Worm (Caenorhabditis elegans) whole organism, L4 larva: ENCODE results near the gene C25H3.3.
A peak's percentile ranks its signal among the peaks of the same experiment; 100 is the strongest.

ENCODE experiments used
- F10B5.3 ChIP-seq: sonication (generic microtip); optimal IDR thresholded peaks from 2 replicates; lab custom pipeline; 2016; ENCODE audit warnings: mild to moderate bottlenecking, missing genetic modification characterization, missing compliant biosample characterization
- F26F4.8 ChIP-seq: fragments of 200-800 bp; sonication (Bioruptor generic); conservative IDR thresholded peaks from 2 replicates; pipeline ENCODE4 v1.3.6; 2022; ENCODE audit warnings: missing genetic modification characterization, missing compliant biosample characterization
- Y5F2A.4 ChIP-seq: fragments of 200-800 bp; sonication (Bioruptor generic); optimal IDR thresholded peaks from 2 replicates; lab custom pipeline; 2018; ENCODE audit warnings: mild to moderate bottlenecking, missing genetic modification characterization, missing compliant biosample characterization
- Y75B8A.6 ChIP-seq: fragments of 200-800 bp; sonication (Bioruptor generic); IDR thresholded peaks from 2 replicates; pipeline ENCODE4 v1.3.6; 2022; ENCODE audit warnings: missing genetic modification reagents, missing genetic modification characterization, missing compliant biosample characterization
- aha-1 ChIP-seq: fragments of 150-350 bp; peaks from one replicate; lab custom pipeline; 2014; ENCODE audit warnings: missing biosample characterization, missing genetic modification characterization
- aly-2 ChIP-seq: sonication (generic microtip); optimal IDR thresholded peaks from 2 replicates; lab custom pipeline; 2018; ENCODE audit warnings: missing biosample characterization, missing genetic modification characterization
- ceh-28 ChIP-seq: fragments of 150-350 bp; optimal IDR thresholded peaks from 2 replicates; lab custom pipeline; 2014; ENCODE audit warnings: missing biosample characterization, missing genetic modification reagents, missing genetic modification characterization
- ceh-32 ChIP-seq: sonication (generic microtip); optimal IDR thresholded peaks from 2 replicates; lab custom pipeline; 2016; ENCODE audit warnings: mild to moderate bottlenecking, missing genetic modification characterization, missing compliant biosample characterization; ENCODE audit not compliant: poor library complexity
- ceh-44 ChIP-seq: fragments of 200-800 bp; sonication (Bioruptor generic); IDR thresholded peaks from 2 replicates; pipeline ENCODE4 v1.3.6; 2022; ENCODE audit warnings: missing genetic modification reagents, missing genetic modification characterization, missing compliant biosample characterization
- ces-1 ChIP-seq: fragments of 150-350 bp; sonication (generic microtip); optimal IDR thresholded peaks from 4 replicates; lab custom pipeline; 2014; ENCODE audit warnings: missing biosample characterization, missing genetic modification reagents, missing genetic modification characterization
- daf-19 ChIP-seq: fragments of 200-800 bp; sonication (Bioruptor generic); conservative IDR thresholded peaks from 2 replicates; pipeline ENCODE4 v1.3.6; 2022; ENCODE audit warnings: missing genetic modification characterization, missing compliant biosample characterization
- dmd-6 ChIP-seq: fragments of 200-800 bp; sonication (Bioruptor generic); IDR thresholded peaks from 2 replicates; pipeline ENCODE4 v1.3.6; 2022; ENCODE audit warnings: missing genetic modification reagents, missing genetic modification characterization, missing compliant biosample characterization
- dmd-8 ChIP-seq: fragments of 200-800 bp; sonication (Bioruptor generic); IDR thresholded peaks from 2 replicates; pipeline ENCODE4 v1.3.6; 2022; ENCODE audit warnings: missing genetic modification characterization, missing compliant biosample characterization
- dve-1 ChIP-seq: sonication (generic microtip); optimal IDR thresholded peaks from 2 replicates; lab custom pipeline; 2017; ENCODE audit warnings: antibody characterized with exemption, mild to moderate bottlenecking, missing genetic modification characterization, missing compliant biosample characterization; ENCODE audit not compliant: insufficient read depth
- fkh-10 ChIP-seq: fragments of 150-350 bp; optimal IDR thresholded peaks from 2 replicates; lab custom pipeline; 2014; ENCODE audit warnings: missing biosample characterization, missing genetic modification reagents, missing genetic modification characterization
- fos-1 ChIP-seq: fragments of 150-350 bp; optimal IDR thresholded peaks from 2 replicates; lab custom pipeline; 2014; ENCODE audit warnings: missing biosample characterization, missing genetic modification characterization
- hlh-11 ChIP-seq: fragments of 200-800 bp; sonication (Bioruptor generic); optimal IDR thresholded peaks from 2 replicates; lab custom pipeline; 2018; ENCODE audit warnings: mild to moderate bottlenecking, missing genetic modification characterization, missing compliant biosample characterization
- hlh-30 ChIP-seq: sonication (generic microtip); optimal IDR thresholded peaks from 2 replicates; lab custom pipeline; 2017; ENCODE audit warnings: antibody characterized with exemption, mild to moderate bottlenecking, missing genetic modification characterization, missing compliant biosample characterization; ENCODE audit not compliant: insufficient read depth
- hmg-1.1 ChIP-seq: fragments of 200-800 bp; sonication (Bioruptor generic); IDR thresholded peaks from 2 replicates; pipeline ENCODE4 v1.3.6; 2022; ENCODE audit warnings: missing genetic modification reagents, missing genetic modification characterization, missing compliant biosample characterization
- jun-1 ChIP-seq: fragments of 150-350 bp; optimal IDR thresholded peaks from 2 replicates; lab custom pipeline; 2014; ENCODE audit warnings: missing biosample characterization, missing genetic modification reagents, missing genetic modification characterization
- lin-13 ChIP-seq: fragments of 150-350 bp; optimal IDR thresholded peaks from 2 replicates; lab custom pipeline; 2014; ENCODE audit warnings: missing biosample characterization, missing genetic modification reagents, missing genetic modification characterization
- lin-38 ChIP-seq: fragments of 200-800 bp; sonication (Bioruptor generic); IDR thresholded peaks from 2 replicates; pipeline ENCODE4 v1.3.6; 2022; ENCODE audit warnings: missing genetic modification reagents, missing genetic modification characterization, missing compliant biosample characterization
- lsy-2 ChIP-seq, 2 experiments: fragments of 150-350 bp in 1 of 2; sonication (generic microtip) in 1 of 2; optimal IDR thresholded peaks; 2 replicates each; lab custom pipeline; 2014 to 2017; ENCODE audit warnings: missing biosample characterization in 2 of 2, missing genetic modification characterization in 2 of 2
- mdl-1 ChIP-seq, 2 experiments: fragments of 150-350 bp in 1 of 2; sonication (generic microtip) in 1 of 2; optimal IDR thresholded peaks; 2 replicates each; lab custom pipeline; 2014 to 2017; ENCODE audit warnings: missing biosample characterization in 2 of 2, missing genetic modification characterization in 2 of 2
- mep-1 ChIP-seq: fragments of 150-350 bp; sonication (generic microtip); optimal IDR thresholded peaks from 3 replicates; lab custom pipeline; 2014; ENCODE audit warnings: missing biosample characterization, missing genetic modification characterization
- mxl-2 ChIP-seq: fragments of 200-800 bp; sonication (Bioruptor generic); conservative IDR thresholded peaks from 2 replicates; pipeline ENCODE4 v1.3.6; 2022; ENCODE audit warnings: missing genetic modification reagents, missing genetic modification characterization, missing compliant biosample characterization
- mxl-3 ChIP-seq: fragments of 200-800 bp; sonication (Bioruptor generic); optimal IDR thresholded peaks from 2 replicates; lab custom pipeline; 2018; ENCODE audit warnings: mild to moderate bottlenecking, missing genetic modification characterization, missing compliant biosample characterization
- nhr-11 ChIP-seq: fragments of 150-350 bp; optimal IDR thresholded peaks from 2 replicates; lab custom pipeline; 2014; ENCODE audit warnings: missing biosample characterization, missing genetic modification characterization
- nhr-28 ChIP-seq: fragments of 150-350 bp; optimal IDR thresholded peaks from 2 replicates; lab custom pipeline; 2014; ENCODE audit warnings: missing biosample characterization, missing genetic modification characterization
- nhr-6 ChIP-seq: fragments of 150-350 bp; optimal IDR thresholded peaks from 2 replicates; lab custom pipeline; 2014; ENCODE audit warnings: missing biosample characterization, missing genetic modification characterization
- nhr-77 ChIP-seq: fragments of 150-350 bp; optimal IDR thresholded peaks from 2 replicates; lab custom pipeline; 2014; ENCODE audit warnings: missing biosample characterization, missing genetic modification characterization
- sdz-12 ChIP-seq: fragments of 200-800 bp; sonication (Bioruptor generic); optimal IDR thresholded peaks from 2 replicates; lab custom pipeline; 2018; ENCODE audit warnings: mild to moderate bottlenecking, missing genetic modification characterization, missing compliant biosample characterization
- spr-3 ChIP-seq: fragments of 200-800 bp; sonication (Bioruptor generic); optimal IDR thresholded peaks from 2 replicates; lab custom pipeline; 2018; ENCODE audit warnings: mild to moderate bottlenecking, missing genetic modification characterization, missing compliant biosample characterization
- tag-97 ChIP-seq: fragments of 200-800 bp; sonication (Bioruptor generic); IDR thresholded peaks from 2 replicates; pipeline ENCODE4 v1.3.6; 2022; ENCODE audit warnings: missing genetic modification characterization, missing compliant biosample characterization
- tra-1 ChIP-seq: fragments of 200-800 bp; sonication (Bioruptor generic); IDR thresholded peaks from 2 replicates; pipeline ENCODE4 v1.3.6; 2022; ENCODE audit warnings: missing genetic modification reagents, missing genetic modification characterization, missing compliant biosample characterization
- unc-62 ChIP-seq, 3 experiments: fragments of 150-350 bp in 1 of 3; sonication (generic microtip); optimal IDR thresholded peaks in 2 of 3; peaks in 1 of 3; 1 replicate in 1 of 3; 2 replicates in 2 of 3; lab custom pipeline; 2014 to 2017; ENCODE audit warnings: missing biosample characterization in 3 of 3, missing genetic modification characterization in 3 of 3, missing genetic modification reagents in 3 of 3, missing genotype in 1 of 3
- zag-1 ChIP-seq: fragments of 150-350 bp; optimal IDR thresholded peaks from 2 replicates; lab custom pipeline; 2014; ENCODE audit warnings: missing biosample characterization, missing genetic modification characterization
- zip-2 ChIP-seq: fragments of 150-350 bp; optimal IDR thresholded peaks from 2 replicates; lab custom pipeline; 2014; ENCODE audit warnings: missing biosample characterization, missing genetic modification characterization
- ztf-11 ChIP-seq: fragments of 150-350 bp; optimal IDR thresholded peaks from 2 replicates; lab custom pipeline; 2014; ENCODE audit warnings: missing biosample characterization, missing genetic modification characterization
- ztf-7 ChIP-seq: fragments of 150-350 bp; optimal IDR thresholded peaks from 2 replicates; lab custom pipeline; 2014; ENCODE audit warnings: missing biosample characterization, missing genetic modification characterization

The C25H3.3 gene

ce11 chrII:5694798-5695197 is 805 bp downstream of the C25H3.3 start, which contains the start of gene C25H3.14:
C25H3.14 (plus strand) TSS chrII:5695098.
- no peak for TF ChIP-seq fos-1 (tag; lab: Kevin White, UChicago)
- no peak for TF ChIP-seq ceh-44 (GFP tag; lab: Robert Waterston, UW)
- TF ChIP-seq fkh-10 (GFP tag; lab: Kevin White, UChicago), result no peak
- TF ChIP-seq lin-38, result no peak
- TF ChIP-seq sdz-12 (GFP tag; lab: Kevin White, UChicago), result no peak
- no peak for TF ChIP-seq spr-3 (GFP tag; lab: Kevin White, UChicago)
- TF ChIP-seq zag-1 (tag; lab: Kevin White, UChicago), result no peak
- no peak for TF ChIP-seq daf-19 (GFP tag; lab: Robert Waterston, UW)
- TF ChIP-seq hlh-30 (tag; lab: Kevin White, UChicago), result no peak
- TF ChIP-seq ceh-32 (tag; lab: Kevin White, UChicago), result no peak
- no peak for TF ChIP-seq lsy-2 (tag; optimal IDR thresholded peaks at IDR 0.05; lab: Kevin White, UChicago)
- TF ChIP-seq ztf-7 (tag; lab: Kevin White, UChicago), result no peak
- no peak for TF ChIP-seq F26F4.8
- TF ChIP-seq aly-2 (tag; lab: Kevin White, UChicago), result no peak
- TF ChIP-seq ztf-11 (tag; lab: Kevin White, UChicago), result no peak
- no peak for TF ChIP-seq mxl-2 (GFP tag; lab: Robert Waterston, UW)

ce11 chrII:5696218-5696617 is 2.2 kb downstream of the C25H3.3 start:
- TF ChIP-seq ces-1 (GFP tag; lab: Kevin White, UChicago) (no peak), unc-62 (GFP tag; optimal IDR thresholded peaks at IDR 0.05 in 1 of 2; lab: Kevin White, UChicago) (peak in 1 of 2 experiments; percentile 91), unc-62 (tag; optimal IDR thresholded peaks at IDR 0.05; lab: Kevin White, UChicago) (no peak)

- TF ChIP-seq jun-1 (no peak), hmg-1.1 (GFP tag; lab: Robert Waterston, UW) (no peak), zip-2 (tag; lab: Kevin White, UChicago) (no peak), Y75B8A.6 (no peak), lin-13 (GFP tag; lab: Kevin White, UChicago) (no peak), unc-62 (GFP tag; optimal IDR thresholded peaks at IDR 0.05 in 1 of 2; lab: Kevin White, UChicago) (peak in 1 of 2 experiments; percentile 62), unc-62 (tag; optimal IDR thresholded peaks at IDR 0.05; lab: Kevin White, UChicago) (no peak), tra-1 (GFP tag; lab: Robert Waterston, UW) (no peak), F10B5.3 (tag; lab: Kevin White, UChicago) (no peak), tag-97 (GFP tag; lab: Robert Waterston, UW) (no peak), aha-1 (tag; lab: Kevin White, UChicago) (peak; percentile 56)
Measured at ce11 chrII:5697338-5697737, 3.3 kb downstream of the C25H3.3 start.

- TF ChIP-seq nhr-6 (tag; lab: Kevin White, UChicago), result peak; percentile 30
- TF ChIP-seq nhr-77 (tag; lab: Kevin White, UChicago), result peak; percentile 21
- peak; percentile 51 for TF ChIP-seq hlh-11
- TF ChIP-seq aha-1 (tag; lab: Kevin White, UChicago), result peak; percentile 80
- no peak for TF ChIP-seq dmd-8 (GFP tag; lab: Robert Waterston, UW)
- peak; percentile 52 for TF ChIP-seq dve-1 (tag; lab: Kevin White, UChicago)
- peak; percentile 70 for TF ChIP-seq nhr-28 (tag; lab: Kevin White, UChicago)
- TF ChIP-seq ceh-28 (tag; lab: Kevin White, UChicago), result no peak
- peak; percentile 47 for TF ChIP-seq nhr-11 (tag; lab: Kevin White, UChicago)
- TF ChIP-seq mxl-3 (GFP tag; lab: Kevin White, UChicago), result peak; percentile 31
- no peak for TF ChIP-seq Y5F2A.4
- peak; percentile 7 for TF ChIP-seq mep-1 (tag; lab: Kevin White, UChicago)
- peak in 1 of 2 experiments; percentile 50 for TF ChIP-seq mdl-1 (tag; optimal IDR thresholded peaks at IDR 0.05; lab: Kevin White, UChicago)
- peak; percentile 90 for TF ChIP-seq hlh-30 (tag; lab: Kevin White, UChicago)
- peak; percentile 78 for TF ChIP-seq dmd-6 (GFP tag; lab: Robert Waterston, UW)
Measured at ce11 chrII:5698254-5698653, 4.3 kb downstream of the C25H3.3 start.
